Worm (Caenorhabditis elegans) whole organism, L4/young adult: ENCODE measurements around the gene Y73F8A.32.

ENCODE experiments used
- W03F9.2 ChIP-seq: fragments of 150-350 bp; optimal IDR thresholded peaks from 2 replicates; lab custom pipeline; 2014; ENCODE audit warnings: missing biosample characterization, missing genetic modification characterization
- dao-5 ChIP-seq: sonication (generic microtip); optimal IDR thresholded peaks from 2 replicates; lab custom pipeline; 2016; ENCODE audit warnings: missing genotype, missing genetic modification characterization, moderate library complexity, missing compliant biosample characterization
- him-1 ChIP-seq: sonication (generic microtip); optimal IDR thresholded peaks from 2 replicates; lab custom pipeline; 2016; ENCODE audit warnings: missing genotype, missing genetic modification reagents, missing genetic modification characterization, missing compliant biosample characterization

Gene Y73F8A.32

ce11 chrIV:15497263-15497662 is 24.0 kb downstream of the Y73F8A.32 start, which contains the start of gene acr-24:
acr-24 (plus strand) TSS chrIV:15497563.
- no peak for TF ChIP-seq W03F9.2 (tag; lab: Kevin White, UChicago)
- no peak for TF ChIP-seq dao-5 (tag; lab: Kevin White, UChicago)
- TF ChIP-seq him-1 = no peak

DNA sequence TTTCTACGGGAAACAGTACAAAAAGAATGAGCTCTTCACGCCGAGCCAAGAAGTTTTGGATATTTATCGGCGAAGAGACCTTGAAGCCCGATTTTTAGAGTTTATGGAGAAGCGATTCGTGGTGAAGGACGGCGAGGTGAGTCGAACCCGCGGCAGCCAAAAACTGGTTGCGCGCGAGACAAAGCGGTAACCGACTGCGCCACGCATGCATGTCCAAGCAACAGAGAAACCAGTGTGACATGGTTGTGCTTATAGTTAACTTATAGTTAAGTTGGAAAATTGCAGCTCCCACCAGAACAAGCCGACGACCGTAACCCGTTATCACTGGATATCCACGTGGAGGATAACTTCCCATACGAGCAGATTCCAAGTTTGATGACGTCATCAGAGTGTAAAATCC is 44.9 kb downstream of the Y73F8A.32 start:
- TF ChIP-seq him-1 (no peak), dao-5 (tag; lab: Kevin White, UChicago) (no peak), W03F9.2 (tag; lab: Kevin White, UChicago) (no peak)

DNA sequence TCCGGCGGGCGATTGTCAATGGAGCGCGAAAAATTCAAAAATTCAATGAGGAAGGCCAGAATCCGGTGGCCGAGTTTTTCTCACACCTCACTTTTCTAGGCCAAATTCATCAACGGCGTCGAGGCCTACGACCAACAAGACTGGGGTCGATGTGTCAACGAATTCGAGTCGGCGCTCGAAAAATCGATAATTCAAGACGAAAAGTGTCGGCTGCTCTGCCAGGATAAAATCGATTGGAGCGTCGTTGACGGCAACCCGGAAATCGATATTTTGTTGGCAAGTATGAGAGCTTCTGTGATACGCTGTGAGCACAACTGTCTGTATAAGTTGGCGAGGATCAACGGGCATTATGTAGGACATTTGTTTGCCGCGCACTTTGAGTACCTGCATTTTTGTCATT is 45.4 kb downstream of the Y73F8A.32 start:
- TF ChIP-seq dao-5 (tag; lab: Kevin White, UChicago) (no peak), him-1 (no peak), W03F9.2 (tag; lab: Kevin White, UChicago) (no peak)

DNA sequence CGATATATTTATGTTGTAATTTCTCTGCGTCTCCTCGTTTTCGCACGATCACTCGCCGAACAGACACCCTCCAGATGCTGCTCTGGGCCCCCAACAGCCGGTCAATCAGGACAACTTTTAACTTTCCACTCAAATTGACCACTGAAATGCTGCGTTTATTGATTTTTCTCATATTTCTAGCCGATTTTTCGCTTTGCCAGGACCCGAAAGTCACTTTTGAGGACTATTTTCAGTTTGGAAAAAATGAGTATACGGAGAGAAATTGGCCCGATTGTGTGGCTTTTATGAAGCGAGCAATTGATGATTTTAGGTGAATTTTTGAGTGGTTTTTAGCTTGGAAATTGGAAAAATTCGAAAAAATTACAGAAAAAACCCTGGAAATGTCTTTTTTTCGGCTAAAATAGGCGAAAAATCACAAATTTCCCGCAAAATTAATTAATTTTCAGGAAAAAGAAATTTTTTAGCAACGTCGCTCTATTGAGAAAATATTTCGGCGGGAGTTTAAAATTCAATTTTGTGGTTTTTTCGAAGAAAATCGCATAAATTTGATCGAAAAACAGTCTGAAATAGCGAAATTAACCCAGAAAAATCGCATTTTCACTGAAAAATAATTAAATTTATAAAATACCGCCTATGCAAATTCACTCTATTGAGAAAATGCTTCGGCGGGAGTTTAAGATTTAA is 47.5 kb downstream of the Y73F8A.32 start, which contains the start of gene Y73F8A.26:
Gene Y73F8A.26, plus strand, starts transcription at position 73 of the 684 bp plus-strand sequence.
- no peak for TF ChIP-seq dao-5 (tag; lab: Kevin White, UChicago)
- TF ChIP-seq W03F9.2 (tag; lab: Kevin White, UChicago) = no peak
- TF ChIP-seq him-1 = no peak

DNA sequence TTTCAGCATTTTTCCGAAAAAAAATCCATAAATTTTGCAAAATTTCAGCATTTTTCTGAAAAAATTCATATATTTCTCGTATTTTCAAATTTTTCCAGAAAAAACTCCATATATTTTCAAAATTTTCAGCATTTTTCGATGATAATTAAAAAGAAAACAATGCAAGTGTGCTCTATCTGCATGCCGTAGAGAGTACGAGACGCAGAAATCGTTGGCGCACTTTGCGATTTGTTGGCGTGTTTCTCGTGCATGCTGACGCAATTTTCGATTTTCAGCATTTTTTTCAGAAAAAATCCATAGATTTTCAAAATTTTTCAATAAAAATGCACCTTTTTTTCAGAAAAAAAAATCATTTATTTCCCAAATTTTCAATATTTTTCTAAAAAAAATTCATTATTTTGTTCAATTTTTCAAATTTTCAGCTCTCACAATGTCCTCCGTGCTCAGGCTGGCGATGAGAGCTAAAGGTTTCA is 48.8 kb downstream of the Y73F8A.32 start, which contains the start of gene Y73F8A.27:
Gene Y73F8A.27, plus strand, starts transcription at position 423 of the 473 bp plus-strand sequence.
- TF ChIP-seq W03F9.2 (tag; lab: Kevin White, UChicago) (peak; percentile 94), dao-5 (tag; lab: Kevin White, UChicago) (no peak), him-1 (peak; percentile 49)

DNA sequence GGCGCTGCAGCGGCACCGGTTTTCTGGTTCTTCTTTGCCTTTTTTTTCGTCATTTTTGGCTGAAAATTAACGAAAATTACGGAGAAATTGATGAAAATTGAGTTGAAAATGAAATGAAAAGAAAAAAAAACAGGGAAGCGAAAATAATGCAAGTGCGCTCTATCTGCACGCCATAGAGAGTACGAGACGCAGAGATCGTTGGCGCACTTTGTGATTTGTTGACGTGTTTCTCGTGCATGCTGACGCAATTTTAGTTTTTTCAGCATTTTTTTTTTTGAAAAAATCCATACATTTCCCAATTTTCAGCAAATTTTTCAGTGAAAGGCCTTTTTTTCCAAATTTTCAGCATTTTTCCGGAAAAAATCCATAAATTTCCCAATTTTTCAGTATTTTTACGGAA is 49.8 kb downstream of the Y73F8A.32 start, which contains the start of gene ntl-11:
Gene ntl-11, minus strand, starts transcription at position 66 of the 400 bp plus-strand sequence.
- TF ChIP-seq him-1 (peak; percentile 62), dao-5 (tag; lab: Kevin White, UChicago) (no peak), W03F9.2 (tag; lab: Kevin White, UChicago) (peak; percentile 97)
